Fruit fly (Drosophila melanogaster): ENCODE results near the gene CG5421.

CG5421 gene

dm6 chr2L:12483866-12484554, 36.1 kb upstream of the CG5421 start (continued):
- TF ChIP-seq sqz (GFP tag; optimal IDR thresholded peaks at IDR 0.05) (peak; percentile 92), CG16813 (GFP tag; IDR thresholded peaks at IDR 0.05; ENCODE audit: partially characterized antibody) (no peak), Ada2b (GFP tag; IDR thresholded peaks at IDR 0.05) (peak; percentile 88), CG12104 (GFP tag; optimal IDR thresholded peaks at IDR 0.05) (peak; percentile 81), CG5245 (GFP tag; optimal IDR thresholded peaks at IDR 0.05) (peak; percentile 81), CG17328 (GFP tag; IDR thresholded peaks at IDR 0.05) (peak; percentile 89), MTF-1 (GFP tag; optimal IDR thresholded peaks at IDR 0.05; ENCODE audit: borderline replicate concordance) (peak; percentile 50), CG14014 (GFP tag; IDR thresholded peaks at IDR 0.05) (peak; percentile 88), HmgZ (tag; optimal IDR thresholded peaks at IDR 0.05) (peak; percentile 84), CG6689 (GFP tag; IDR thresholded peaks at IDR 0.05) (peak; percentile 91), CG7271 (tag; optimal IDR thresholded peaks at IDR 0.05) (peak; percentile 1), CG16815 (GFP tag; optimal IDR thresholded peaks at IDR 0.05) (peak; percentile 76), chif (GFP tag; optimal IDR thresholded peaks at IDR 0.05) (peak; percentile 80 to 93), CrebB (tag; optimal IDR thresholded peaks at IDR 0.05) (peak; percentile 60), gcm (GFP tag; optimal IDR thresholded peaks at IDR 0.05) (peak; percentile 76), br (optimal IDR thresholded peaks at IDR 0.05) (no peak), CG17568 (GFP tag; optimal IDR thresholded peaks at IDR 0.05) (peak; percentile 83), caup (GFP tag; optimal IDR thresholded peaks at IDR 0.05; ENCODE audit: severe bottlenecking) (peak; percentile 84), CG15269 (tag; optimal IDR thresholded peaks at IDR 0.05) (peak; percentile 94), CG17912 (GFP tag; optimal IDR thresholded peaks at IDR 0.05) (peak; percentile 54), Optix (GFP tag; IDR thresholded peaks at IDR 0.05) (peak; percentile 82), CG1024 (GFP tag; IDR thresholded peaks at IDR 0.05) (0 out of 2 replicates have a peak, but pooled peaks have one; percentile 50), Trl (optimal IDR thresholded peaks at IDR 0.05) (peak; percentile 83 to 91), Trl (GFP tag; optimal IDR thresholded peaks at IDR 0.05) (peak; percentile 88), H2.0 (GFP tag; IDR thresholded peaks at IDR 0.05) (peak; percentile 83), ssp (GFP tag; IDR thresholded peaks at IDR 0.05) (no peak), Myb (GFP tag; optimal IDR thresholded peaks at IDR 0.05) (peak; percentile 64), Bteb2 (GFP tag; optimal IDR thresholded peaks at IDR 0.05) (peak; percentile 87), zen (tag; optimal IDR thresholded peaks at IDR 0.05) (peak; percentile 65), CG12155 (GFP tag; optimal IDR thresholded peaks at IDR 0.05) (peak; percentile 74), CG32772 (GFP tag; IDR thresholded peaks at IDR 0.05) (peak; percentile 80), oc (tag; optimal IDR thresholded peaks at IDR 0.05) (peak; percentile 91), CG6254 (GFP tag; optimal IDR thresholded peaks at IDR 0.05) (peak; percentile 81), Elba2 (GFP tag; optimal IDR thresholded peaks at IDR 0.05) (peak; percentile 1), CG6791 (GFP tag; IDR thresholded peaks at IDR 0.05; ENCODE audit: partially characterized antibody) (no peak), gro (GFP tag; optimal IDR thresholded peaks at IDR 0.05) (peak; percentile 88), bcd (GFP tag; optimal IDR thresholded peaks at IDR 0.05) (peak; percentile 86), CG32767 (GFP tag; IDR thresholded peaks at IDR 0.05) (peak; percentile 78; the same call in 1 of the 2 replicates), Ets97D (GFP tag; optimal IDR thresholded peaks at IDR 0.05) (peak; percentile 58), E2f1 (GFP tag; IDR thresholded peaks at IDR 0.05) (peak; percentile 86; the same call in 1 of the 2 replicates), hth (optimal IDR thresholded peaks at IDR 0.05) (no peak), dati (GFP tag; IDR thresholded peaks at IDR 0.05) (peak; percentile 57; the same call in 1 of the 2 replicates), CG17359 (tag; optimal IDR thresholded peaks at IDR 0.05) (peak; percentile 91), D (optimal IDR thresholded peaks at IDR 0.05) (no peak), D (GFP tag; optimal IDR thresholded peaks at IDR 0.05) (peak; percentile 84), stc (GFP tag; IDR thresholded peaks at IDR 0.05) (peak; percentile 91), tll (GFP tag; optimal IDR thresholded peaks at IDR 0.05) (no peak), jing (GFP tag; optimal IDR thresholded peaks at IDR 0.05) (peak; percentile 83), Opbp (GFP tag; IDR thresholded peaks at IDR 0.05; ENCODE audit: partially characterized antibody) (no peak), CG3847 (GFP tag; IDR thresholded peaks at IDR 0.05) (peak; percentile 87)

Measured in whole organism, embryonic.